Worm (Caenorhabditis elegans): ENCODE measurements around the gene nhr-141.

nhr-141 gene

DNA sequence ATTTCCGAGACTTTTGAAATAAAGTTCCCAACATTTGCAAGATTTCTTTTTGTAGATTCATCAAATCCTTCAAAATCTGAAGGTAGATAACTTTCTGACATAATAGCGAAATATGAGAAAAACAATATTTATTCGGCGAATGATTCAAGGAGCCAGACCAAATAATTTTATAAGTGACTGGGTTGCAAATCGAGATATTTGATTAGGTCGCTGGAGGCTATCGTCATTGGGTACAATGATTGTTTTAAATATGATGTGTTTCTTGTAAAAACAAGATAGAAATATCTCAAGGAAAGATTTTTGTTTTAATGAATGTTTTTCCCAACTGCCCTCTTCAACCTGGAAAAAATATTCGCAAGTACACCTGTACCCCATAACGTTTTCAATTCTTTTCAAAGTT is 15.6 kb upstream of the nhr-141 start, which contains the start of gene srw-69:
Gene srw-69, minus strand, starts transcription at position 101 of the 400 bp plus-strand sequence.
- no peak for TF ChIP-seq ceh-90 (tag; optimal IDR thresholded peaks at IDR 0.05)
- no peak for TF ChIP-seq lin-35 (GFP tag; optimal IDR thresholded peaks at IDR 0.05)
- no peak for TF ChIP-seq sup-37 (GFP tag; optimal IDR thresholded peaks at IDR 0.05)
- TF ChIP-seq sox-4 (tag; optimal IDR thresholded peaks at IDR 0.05): no peak
- TF ChIP-seq swsn-7 (tag; optimal IDR thresholded peaks at IDR 0.05): no peak
- no peak for TF ChIP-seq dpl-1 (GFP tag; optimal IDR thresholded peaks at IDR 0.05)
- no peak for TF ChIP-seq nhr-19 (GFP tag; conservative IDR thresholded peaks at IDR 0.05)
- no peak for TF ChIP-seq nhr-237 (tag; optimal IDR thresholded peaks at IDR 0.05)
- TF ChIP-seq mef-2 (tag; optimal IDR thresholded peaks at IDR 0.05): no peak
- TF ChIP-seq zip-4 (GFP tag; optimal IDR thresholded peaks at IDR 0.05): no peak
- TF ChIP-seq nhr-47 (tag; optimal IDR thresholded peaks at IDR 0.05): no peak
- TF ChIP-seq ceh-63 (GFP tag; optimal IDR thresholded peaks at IDR 0.05): no peak
- no peak for TF ChIP-seq elt-3 (tag; optimal IDR thresholded peaks at IDR 0.05)
- no peak for TF ChIP-seq xbp-1 (tag; optimal IDR thresholded peaks at IDR 0.05)
- TF ChIP-seq aly-2 (tag; optimal IDR thresholded peaks at IDR 0.05): no peak
- no peak for TF ChIP-seq C16A3.4 (tag; optimal IDR thresholded peaks at IDR 0.05)
- no peak for TF ChIP-seq efl-3 (GFP tag; optimal IDR thresholded peaks at IDR 0.05)

DNA sequence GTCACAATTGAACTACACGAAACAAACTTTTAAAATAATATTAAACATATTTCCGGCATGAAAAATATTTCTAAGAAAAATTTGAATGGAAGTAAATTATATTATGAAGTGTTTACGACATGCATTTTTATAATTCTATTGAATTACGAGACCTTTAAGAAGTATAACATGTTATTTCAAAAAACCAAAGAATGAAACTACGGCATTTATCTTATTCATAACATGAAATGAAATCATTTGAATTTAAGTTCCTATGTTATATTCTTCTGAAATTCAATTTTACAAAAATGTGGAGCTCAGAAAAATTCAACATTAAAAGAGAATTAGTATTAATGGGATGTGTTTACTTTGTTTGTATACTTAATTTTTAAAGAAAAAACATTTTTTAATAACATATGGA is 13.4 kb upstream of the nhr-141 start, which contains the start of gene srw-71:
Gene srw-71, minus strand, starts transcription at position 101 of the 400 bp plus-strand sequence.
- TF ChIP-seq blmp-1 (tag; optimal IDR thresholded peaks at IDR 0.05): no peak
- TF ChIP-seq fkh-8 (tag; optimal IDR thresholded peaks at IDR 0.05): peak; percentile 33
- peak; percentile 30 for TF ChIP-seq nhr-11 (tag; optimal IDR thresholded peaks at IDR 0.05)

DNA sequence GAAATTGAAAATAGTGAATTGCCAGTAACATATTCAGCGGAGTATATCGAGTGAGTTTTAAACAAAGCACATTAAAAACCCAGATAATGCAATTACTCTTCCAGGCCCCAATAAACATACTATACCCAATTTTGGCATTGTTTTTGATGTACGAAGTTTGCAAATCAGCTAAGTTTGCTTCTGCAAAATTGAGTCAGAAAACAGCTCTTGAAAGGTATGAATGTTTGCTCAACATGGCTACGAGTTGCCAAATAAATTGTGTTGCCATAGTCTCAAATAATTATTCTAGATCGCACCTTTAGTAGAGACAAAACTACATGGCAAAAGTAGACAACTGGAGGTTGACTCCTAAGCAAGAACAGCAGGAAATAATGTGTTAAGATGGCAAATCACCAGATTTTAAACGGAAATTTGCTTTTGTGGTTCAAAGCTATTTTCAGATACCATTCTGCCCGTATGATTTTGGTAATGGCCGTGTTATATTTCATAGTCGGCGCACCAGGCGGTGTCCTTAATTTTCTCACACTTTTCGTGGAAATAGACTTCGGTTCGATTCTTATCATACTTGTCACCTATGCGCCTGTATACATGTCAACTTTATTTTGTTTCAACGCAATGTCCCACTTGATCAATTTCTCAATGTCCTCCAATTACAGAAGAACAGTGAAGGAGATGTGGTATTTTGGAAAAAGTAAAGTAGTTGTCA is 11.9 kb upstream of the nhr-141 start:
- no peak for TF ChIP-seq nhr-11 (tag; optimal IDR thresholded peaks at IDR 0.05)
- TF ChIP-seq pag-3 (tag; optimal IDR thresholded peaks at IDR 0.05; ENCODE audit: borderline replicate concordance, insufficient read depth): no peak
- TF ChIP-seq nhr-20 (tag; optimal IDR thresholded peaks at IDR 0.05): peak; percentile 6
- peak in 1 of 6 experiments; percentile 35 for TF ChIP-seq elt-3 (tag; optimal IDR thresholded peaks at IDR 0.05)
- TF ChIP-seq snu-23 (GFP tag; optimal IDR thresholded peaks at IDR 0.05): peak; percentile 44
- TF ChIP-seq efl-1 (optimal IDR thresholded peaks at IDR 0.05): no peak
- TF ChIP-seq efl-1 (GFP tag; optimal IDR thresholded peaks at IDR 0.05 in 1 of 2): peak in 1 of 2 experiments; percentile 80
- TF ChIP-seq lir-3 (tag; optimal IDR thresholded peaks at IDR 0.05; ENCODE audit: poor library complexity): peak; percentile 21
- peak; percentile 5 for TF ChIP-seq elt-2 (tag; optimal IDR thresholded peaks at IDR 0.05)
- TF ChIP-seq ceh-88 (GFP tag; IDR thresholded peaks at IDR 0.05): 0 out of 2 replicates have a peak, but pooled peaks have one; percentile 10
- peak; percentile 24 for TF ChIP-seq nhr-90 (tag; optimal IDR thresholded peaks at IDR 0.05; ENCODE audit: poor library complexity)
- TF ChIP-seq nhr-85 (tag): peak; percentile 53
- TF ChIP-seq mep-1 (tag; optimal IDR thresholded peaks at IDR 0.05): no peak
- TF ChIP-seq ama-1 (optimal IDR thresholded peaks at IDR 0.05): peak; percentile 52

DNA sequence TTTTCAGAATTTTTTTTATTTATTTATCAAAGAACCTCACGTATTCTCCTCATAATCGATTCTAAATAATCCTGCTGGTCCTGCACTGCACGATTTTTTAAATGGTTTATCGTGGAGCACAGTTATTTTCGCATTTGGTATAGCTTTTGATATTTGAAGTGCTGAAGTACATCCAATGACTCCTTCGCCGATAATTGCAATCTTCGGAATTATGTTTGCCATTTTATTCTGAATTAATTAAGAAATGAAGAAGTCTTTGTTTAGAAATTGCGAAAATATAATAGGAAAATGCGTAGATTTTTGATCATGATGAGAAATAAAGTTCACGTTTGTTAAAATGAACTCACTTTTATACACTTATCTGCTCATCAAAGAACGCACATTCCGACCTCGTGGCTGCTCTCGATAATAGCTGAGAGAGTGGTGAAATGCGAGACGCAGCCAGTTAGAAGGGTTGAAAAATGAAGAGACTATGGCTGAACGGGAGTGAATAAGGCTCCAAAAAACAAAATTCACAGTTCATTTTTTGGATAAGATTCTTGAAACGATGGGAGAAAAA is 9.6 kb upstream of the nhr-141 start:
- no peak for TF ChIP-seq lin-13 (GFP tag; optimal IDR thresholded peaks at IDR 0.05)
- no peak for TF ChIP-seq mab-9 (GFP tag; IDR thresholded peaks at IDR 0.05)
- no peak for TF ChIP-seq ztf-4 (tag; optimal IDR thresholded peaks at IDR 0.05)
- peak; percentile 47 for TF ChIP-seq dsc-1 (tag; optimal IDR thresholded peaks at IDR 0.05)
- no peak for TF ChIP-seq hlh-17 (GFP tag; optimal IDR thresholded peaks at IDR 0.05; ENCODE audit: borderline replicate concordance)
- no peak for TF ChIP-seq sox-4 (tag; optimal IDR thresholded peaks at IDR 0.05)
- TF ChIP-seq pag-3 (tag; optimal IDR thresholded peaks at IDR 0.05; ENCODE audit: borderline replicate concordance, insufficient read depth): no peak
- TF ChIP-seq grh-1 (GFP tag; IDR thresholded peaks at IDR 0.05): no peak
- TF ChIP-seq fkh-10 (GFP tag; optimal IDR thresholded peaks at IDR 0.05): peak; percentile 33
- no peak for TF ChIP-seq hlh-4 (tag; optimal IDR thresholded peaks at IDR 0.05)
- peak in 1 of 2 experiments; percentile 89 for TF ChIP-seq mdl-1 (tag; optimal IDR thresholded peaks at IDR 0.05)
- peak; percentile 0 for TF ChIP-seq mef-2 (tag; optimal IDR thresholded peaks at IDR 0.05)
- no peak for TF ChIP-seq ceh-88 (GFP tag; IDR thresholded peaks at IDR 0.05)
- TF ChIP-seq efl-3 (GFP tag; optimal IDR thresholded peaks at IDR 0.05): no peak
- TF ChIP-seq aly-2 (tag; optimal IDR thresholded peaks at IDR 0.05): no peak
- TF ChIP-seq F16B12.6 (tag; optimal IDR thresholded peaks at IDR 0.05): no peak
- TF ChIP-seq xbp-1 (tag; optimal IDR thresholded peaks at IDR 0.05): peak; percentile 32
- TF ChIP-seq ztf-11 (tag; optimal IDR thresholded peaks at IDR 0.05): no peak
- TF ChIP-seq swsn-7 (tag; optimal IDR thresholded peaks at IDR 0.05): peak; percentile 63
- TF ChIP-seq nhr-85 (tag): no peak
- no peak for TF ChIP-seq nhr-28 (tag; optimal IDR thresholded peaks at IDR 0.05)
- TF ChIP-seq nhr-77 (tag; optimal IDR thresholded peaks at IDR 0.05): no peak

Data from whole organism, L1 larva.